Worm (Caenorhabditis elegans): Measurements from ENCODE around the gene T01G1.4.

DNA sequence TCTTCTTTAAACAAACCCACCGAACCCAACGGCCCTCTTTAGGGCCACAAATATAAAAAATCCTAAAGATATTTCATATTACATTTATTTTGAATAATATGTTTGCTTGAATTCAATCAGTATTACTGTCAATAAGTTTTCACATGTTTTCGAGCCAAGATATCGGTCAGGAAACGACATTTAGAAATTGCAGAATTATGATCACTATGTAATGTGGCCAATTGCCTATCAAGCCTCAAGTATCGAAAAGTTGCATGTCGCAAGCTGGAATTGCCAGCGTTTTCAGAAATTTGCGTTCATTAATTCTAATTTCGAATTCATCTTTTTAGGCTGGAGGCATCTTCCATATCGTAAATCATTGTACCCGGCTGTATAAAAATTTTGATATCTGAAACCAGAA is 40.2 kb upstream of the T01G1.4 start:
- TF ChIP-seq ztf-4 (tag; optimal IDR thresholded peaks at IDR 0.05) (no peak), hlh-17 (GFP tag; optimal IDR thresholded peaks at IDR 0.05; ENCODE audit: borderline replicate concordance) (no peak), mdl-1 (tag; optimal IDR thresholded peaks at IDR 0.05) (no peak), Y116A8C.19 (tag; optimal IDR thresholded peaks at IDR 0.05; ENCODE audit: borderline replicate concordance) (no peak), tbx-2 (tag; optimal IDR thresholded peaks at IDR 0.05) (no peak), hpl-2 (GFP tag; optimal IDR thresholded peaks at IDR 0.05) (no peak), lsy-2 (tag; optimal IDR thresholded peaks at IDR 0.05) (no peak)
